Fruit fly (Drosophila melanogaster) whole organism, embryonic: Measurements from ENCODE around the gene CG14234.

Experiments
- Asciz ChIP-seq: fragments of 200-800 bp; sonication (Bioruptor generic); optimal IDR thresholded peaks from 2 replicates; lab custom pipeline; 2017; ENCODE audit warnings: missing biosample characterization, mild to moderate bottlenecking, missing genetic modification characterization, missing genetic modification reagents
- B-H2 ChIP-seq: fragments of 200-800 bp; sonication (Bioruptor generic); optimal IDR thresholded peaks from 2 replicates; lab custom pipeline; 2018; ENCODE audit warnings: missing biosample characterization, mild to moderate bottlenecking, missing genetic modification characterization
- CG11560 ChIP-seq: fragments of 200-800 bp; sonication (Bioruptor generic); IDR thresholded peaks from 3 replicates; pipeline ENCODE4 v1.3.6; 2022; ENCODE audit warnings: missing biosample characterization, missing genetic modification characterization
- CG1233 ChIP-seq: fragments of 200-800 bp; sonication (Bioruptor generic); optimal IDR thresholded peaks from 4 replicates; lab custom pipeline; 2018; ENCODE audit warnings: missing biosample characterization, mild to moderate bottlenecking, missing genetic modification characterization
- CG13287 ChIP-seq: fragments of 200-800 bp; sonication (Bioruptor generic); IDR thresholded peaks from 2 replicates; pipeline ENCODE4 v1.3.6; 2022; ENCODE audit warnings: missing biosample characterization, missing genetic modification characterization; ENCODE audit not compliant: partially characterized antibody
- CG13424 ChIP-seq: fragments of 200-800 bp; sonication (Bioruptor generic); optimal IDR thresholded peaks from 2 replicates; lab custom pipeline; 2019; ENCODE audit warnings: missing biosample characterization, mild to moderate bottlenecking, missing genetic modification characterization, moderate library complexity
- CG14014 ChIP-seq: fragments of 200-800 bp; sonication (Bioruptor generic); IDR thresholded peaks from 2 replicates; pipeline ENCODE4 v1.3.6; 2022; ENCODE audit warnings: missing biosample characterization, missing genetic modification characterization
- CG15479 ChIP-seq: fragments of 200-800 bp; sonication (Bioruptor generic); optimal IDR thresholded peaks from 3 replicates; lab custom pipeline; 2019; ENCODE audit warnings: missing biosample characterization, mild to moderate bottlenecking, missing genetic modification characterization, moderate library complexity
- CG1832 ChIP-seq: fragments of 200-800 bp; sonication (Bioruptor generic); optimal IDR thresholded peaks from 2 replicates; lab custom pipeline; 2017; ENCODE audit warnings: missing biosample characterization, mild to moderate bottlenecking, missing genetic modification characterization, inconsistent platforms
- CG18619 ChIP-seq: fragments of 200-800 bp; sonication (Bioruptor generic); optimal IDR thresholded peaks from 3 replicates; lab custom pipeline; 2017; ENCODE audit warnings: missing biosample characterization, mild to moderate bottlenecking, missing genetic modification characterization
- CG30431 ChIP-seq: fragments of 200-800 bp; sonication (Bioruptor generic); optimal IDR thresholded peaks from 2 replicates; lab custom pipeline; 2017; ENCODE audit warnings: missing biosample characterization, missing genetic modification characterization
- CG34422 ChIP-seq: fragments of 200-800 bp; sonication (Bioruptor generic); IDR thresholded peaks from 3 replicates; pipeline ENCODE4 v1.3.6; 2022; ENCODE audit warnings: missing biosample characterization, missing genetic modification characterization
- CG42726 ChIP-seq: fragments of 200-800 bp; sonication (Bioruptor generic); IDR thresholded peaks from 2 replicates; pipeline ENCODE4 v1.3.6; 2022; ENCODE audit warnings: missing biosample characterization, missing genetic modification characterization; ENCODE audit not compliant: partially characterized antibody
- CG43689 ChIP-seq: fragments of 200-800 bp; sonication (Bioruptor generic); IDR thresholded peaks from 2 replicates; pipeline ENCODE4 v1.3.6; 2022; ENCODE audit warnings: missing biosample characterization, missing genetic modification characterization
- CG4404 ChIP-seq: fragments of 200-800 bp; sonication (Bioruptor generic); IDR thresholded peaks from 2 replicates; pipeline ENCODE4 v1.3.6; 2022; ENCODE audit warnings: missing biosample characterization, missing genetic modification characterization
- CG4424 ChIP-seq: fragments of 200-800 bp; sonication (Bioruptor generic); optimal IDR thresholded peaks from 3 replicates; lab custom pipeline; 2016; ENCODE audit warnings: missing biosample characterization, missing genetic modification characterization
- CG6272 ChIP-seq: fragments of 200-800 bp; sonication (Bioruptor generic); IDR thresholded peaks from 2 replicates; pipeline ENCODE4 v1.3.6; 2022; ENCODE audit warnings: missing biosample characterization, missing genetic modification characterization
- CG6765 ChIP-seq: fragments of 200-800 bp; sonication (Bioruptor generic); optimal IDR thresholded peaks from 3 replicates; lab custom pipeline; 2017; ENCODE audit warnings: missing biosample characterization, mild to moderate bottlenecking, missing genetic modification characterization
- CG7357 ChIP-seq: fragments of 200-800 bp; sonication (Bioruptor generic); IDR thresholded peaks from 3 replicates; pipeline ENCODE4 v1.3.6; 2022; ENCODE audit warnings: missing biosample characterization, missing genetic modification characterization
- CG7745 ChIP-seq: fragments of 200-800 bp; sonication (Bioruptor generic); optimal IDR thresholded peaks from 2 replicates; lab custom pipeline; 2018; ENCODE audit warnings: missing biosample characterization, mild to moderate bottlenecking, missing genetic modification characterization, moderate library complexity
- CG8281 ChIP-seq: fragments of 200-800 bp; sonication (Bioruptor generic); optimal IDR thresholded peaks from 2 replicates; lab custom pipeline; 2018; ENCODE audit warnings: missing biosample characterization, mild to moderate bottlenecking, missing genetic modification characterization, moderate library complexity
- CG8765 ChIP-seq: fragments of 200-800 bp; sonication (Bioruptor generic); IDR thresholded peaks from 2 replicates; pipeline ENCODE4 v1.3.6; 2022; ENCODE audit warnings: missing biosample characterization, missing genetic modification characterization
- CG8944 ChIP-seq: fragments of 200-800 bp; sonication (Bioruptor generic); optimal IDR thresholded peaks from 3 replicates; lab custom pipeline; 2016; ENCODE audit warnings: missing biosample characterization, missing genetic modification characterization
- CG9797 ChIP-seq: fragments of 200-800 bp; sonication (Bioruptor generic); optimal IDR thresholded peaks from 3 replicates; lab custom pipeline; 2018; ENCODE audit warnings: missing biosample characterization, mild to moderate bottlenecking, missing genetic modification characterization
- Dip2 ChIP-seq: fragments of 200-800 bp; sonication (Bioruptor generic); IDR thresholded peaks from 2 replicates; pipeline ENCODE4 v1.3.6; 2022; ENCODE audit warnings: missing biosample characterization, missing genetic modification characterization
- Eip74EF ChIP-seq, 2 experiments: fragments of 200-800 bp in 1 of 2; fragments of >200 bp in 1 of 2; sonication (Bioruptor generic) in 1 of 2; optimal IDR thresholded peaks; 2 replicates each; lab custom pipeline; 2017 to 2019; ENCODE audit warnings: missing biosample characterization in 2 of 2, missing genetic modification characterization in 2 of 2, mild to moderate bottlenecking in 1 of 2, moderate library complexity in 1 of 2
- NC2β ChIP-seq: fragments of 200-800 bp; sonication (Bioruptor generic); optimal IDR thresholded peaks from 2 replicates; lab custom pipeline; 2016; ENCODE audit warnings: missing biosample characterization, missing genetic modification characterization
- Ravus ChIP-seq: fragments of 200-800 bp; sonication (Bioruptor generic); IDR thresholded peaks from 2 replicates; pipeline ENCODE4 v1.3.6; 2022; ENCODE audit warnings: missing biosample characterization, missing genetic modification characterization
- Sry-β ChIP-seq: fragments of 200-800 bp; sonication (Bioruptor generic); optimal IDR thresholded peaks from 2 replicates; lab custom pipeline; 2018; ENCODE audit warnings: missing biosample characterization, mild to moderate bottlenecking, missing genetic modification characterization, moderate library complexity
- Sry-δ ChIP-seq: fragments of 200-800 bp; sonication (Bioruptor generic); optimal IDR thresholded peaks from 2 replicates; lab custom pipeline; 2016; ENCODE audit warnings: missing biosample characterization, missing genetic modification characterization
- Stat92E ChIP-seq, 3 experiments: fragments of >200 bp in 2 of 3; fragments of 200-800 bp in 1 of 3; sonication (Bioruptor generic) in 1 of 3; optimal IDR thresholded peaks; 2 replicates each; lab custom pipeline; 2017 to 2019; ENCODE audit warnings: missing biosample characterization in 3 of 3, missing genetic modification characterization in 3 of 3, mild to moderate bottlenecking in 1 of 3, moderate library complexity in 1 of 3
- Trl ChIP-seq, 3 experiments: fragments of >200 bp in 2 of 3; fragments of 200-800 bp in 1 of 3; sonication (Bioruptor generic) in 1 of 3; optimal IDR thresholded peaks; 2 replicates in 1 of 3; 3 replicates in 2 of 3; lab custom pipeline; 2016 to 2017; ENCODE audit warnings: missing biosample characterization in 1 of 3, missing genetic modification characterization in 1 of 3
- abd-A ChIP-seq: fragments of 200-800 bp; sonication (Bioruptor generic); optimal IDR thresholded peaks from 3 replicates; lab custom pipeline; 2019; ENCODE audit warnings: missing biosample characterization, mild to moderate bottlenecking, missing genetic modification characterization, moderate library complexity
- ash1 ChIP-seq: fragments of 200-800 bp; sonication (Bioruptor generic); optimal IDR thresholded peaks from 2 replicates; lab custom pipeline; 2018; ENCODE audit warnings: missing biosample characterization, mild to moderate bottlenecking, missing genetic modification characterization
- bab2 ChIP-seq: fragments of 200-800 bp; sonication (Bioruptor generic); optimal IDR thresholded peaks from 2 replicates; lab custom pipeline; 2016; ENCODE audit warnings: missing biosample characterization, missing genetic modification characterization
- dan ChIP-seq: fragments of 200-800 bp; sonication (Bioruptor generic); IDR thresholded peaks from 2 replicates; pipeline ENCODE4 v1.3.6; 2022; ENCODE audit warnings: missing biosample characterization, missing genetic modification characterization
- dm ChIP-seq: fragments of 200-800 bp; sonication (Bioruptor generic); optimal IDR thresholded peaks from 3 replicates; lab custom pipeline; 2016; ENCODE audit warnings: missing biosample characterization, missing genetic modification characterization
- ewg ChIP-seq: fragments of 200-800 bp; sonication (Bioruptor generic); optimal IDR thresholded peaks from 3 replicates; lab custom pipeline; 2017; ENCODE audit warnings: mild to moderate bottlenecking, missing biosample characterization, missing genetic modification reagents, missing genetic modification characterization
- fd64A ChIP-seq: fragments of 200-800 bp; sonication (Bioruptor generic); optimal IDR thresholded peaks from 3 replicates; lab custom pipeline; 2018; ENCODE audit warnings: missing biosample characterization, mild to moderate bottlenecking, missing genetic modification characterization
- hth ChIP-seq: fragments of >200 bp; optimal IDR thresholded peaks from 2 replicates; lab custom pipeline; 2017; ENCODE audit warnings: inconsistent platforms
- mld ChIP-seq: fragments of 200-800 bp; sonication (Bioruptor generic); IDR thresholded peaks from 3 replicates; pipeline ENCODE4 v1.3.6; 2022; ENCODE audit warnings: missing biosample characterization, missing genetic modification characterization; ENCODE audit not compliant: partially characterized antibody
- nom ChIP-seq: fragments of 200-800 bp; sonication (Bioruptor generic); optimal IDR thresholded peaks from 2 replicates; lab custom pipeline; 2017; ENCODE audit warnings: missing biosample characterization, missing genetic modification characterization, mild to moderate bottlenecking, moderate library complexity, missing genetic modification reagents
- psq ChIP-seq: fragments of 200-800 bp; sonication (Bioruptor generic); optimal IDR thresholded peaks from 2 replicates; lab custom pipeline; 2017; ENCODE audit warnings: missing biosample characterization, missing genetic modification characterization
- ranshi ChIP-seq: fragments of 200-800 bp; sonication (Bioruptor generic); IDR thresholded peaks from 2 replicates; pipeline ENCODE4 v1.3.6; 2022; ENCODE audit warnings: missing biosample characterization, missing genetic modification characterization
- schlank ChIP-seq: fragments of 200-800 bp; sonication (Bioruptor generic); optimal IDR thresholded peaks from 2 replicates; lab custom pipeline; 2018; ENCODE audit warnings: missing biosample characterization, mild to moderate bottlenecking, missing genetic modification characterization
- sd ChIP-seq: fragments of 200-800 bp; sonication (Bioruptor generic); optimal IDR thresholded peaks from 3 replicates; lab custom pipeline; 2018; ENCODE audit warnings: missing biosample characterization, mild to moderate bottlenecking, missing genetic modification characterization, moderate library complexity
- sqz ChIP-seq: fragments of 200-800 bp; sonication (Bioruptor generic); optimal IDR thresholded peaks from 3 replicates; lab custom pipeline; 2018; ENCODE audit warnings: missing biosample characterization, mild to moderate bottlenecking, missing genetic modification characterization
- tx ChIP-seq: fragments of 200-800 bp; sonication (Bioruptor generic); optimal IDR thresholded peaks from 2 replicates; lab custom pipeline; 2016; ENCODE audit warnings: missing biosample characterization, missing genetic modification characterization
- vfl ChIP-seq: fragments of 200-800 bp; sonication (Bioruptor generic); optimal IDR thresholded peaks from 2 replicates; lab custom pipeline; 2016; ENCODE audit warnings: missing biosample characterization, missing genetic modification characterization

The CG14234 gene

DNA sequence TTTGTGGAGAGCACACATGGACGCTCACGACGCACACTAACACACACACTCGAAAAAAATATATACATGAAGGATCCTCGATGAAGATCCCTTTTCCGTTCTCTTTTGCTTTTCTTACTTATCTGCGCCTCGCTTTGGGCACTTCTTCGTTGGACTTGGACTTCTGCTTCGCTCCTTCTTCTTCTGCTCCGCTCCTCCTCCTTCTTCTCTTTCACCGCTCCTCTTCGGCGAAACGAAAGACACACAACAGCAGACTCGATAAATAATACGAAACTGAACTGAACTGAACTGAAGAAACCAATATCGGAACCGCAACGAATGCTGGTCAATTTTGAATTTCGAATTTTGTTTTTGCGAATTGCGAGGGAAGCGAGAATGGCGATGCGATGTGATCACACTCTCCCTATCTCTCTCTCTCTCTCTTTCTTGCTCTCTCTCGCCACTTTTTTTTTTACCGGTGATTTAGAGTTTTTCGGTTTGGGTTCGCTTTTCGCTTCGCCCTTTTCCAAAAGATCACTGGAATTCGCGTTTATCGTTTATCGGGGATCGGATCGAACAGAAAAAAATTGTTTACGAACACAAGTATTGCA is 47.5 kb downstream of the CG14234 start (continued):
- TF ChIP-seq B-H2 (no peak), CG42726 (no peak), Ravus (GFP tag; lab: Robert Waterston, UW) (no peak), CG1832 (peak; percentile 25), sd (no peak), Eip74EF (GFP tag; optimal IDR thresholded peaks at IDR 0.05; lab: Kevin White, UChicago) (no peak), ewg (GFP tag; lab: Kevin White, UChicago) (no peak), sqz (GFP tag; lab: Kevin White, UChicago) (peak; percentile 44), Trl (optimal IDR thresholded peaks at IDR 0.05; lab: Kevin White, UChicago) (peak in 1 of 2 experiments; percentile 17), Trl (GFP tag; optimal IDR thresholded peaks at IDR 0.05; lab: Kevin White, UChicago) (no peak), mld (GFP tag; lab: Robert Waterston, UW) (no peak), CG6272 (GFP tag; lab: Robert Waterston, UW) (no peak), CG6765 (GFP tag; lab: Kevin White, UChicago) (no peak), schlank (tag; lab: Kevin White, UChicago) (no peak), CG13424 (tag; lab: Kevin White, UChicago) (no peak), CG15479 (GFP tag; lab: Kevin White, UChicago) (peak; percentile 50), hth (lab: Kevin White, UChicago) (no peak), Dip2 (GFP tag; lab: Robert Waterston, UW) (no peak)

DNA sequence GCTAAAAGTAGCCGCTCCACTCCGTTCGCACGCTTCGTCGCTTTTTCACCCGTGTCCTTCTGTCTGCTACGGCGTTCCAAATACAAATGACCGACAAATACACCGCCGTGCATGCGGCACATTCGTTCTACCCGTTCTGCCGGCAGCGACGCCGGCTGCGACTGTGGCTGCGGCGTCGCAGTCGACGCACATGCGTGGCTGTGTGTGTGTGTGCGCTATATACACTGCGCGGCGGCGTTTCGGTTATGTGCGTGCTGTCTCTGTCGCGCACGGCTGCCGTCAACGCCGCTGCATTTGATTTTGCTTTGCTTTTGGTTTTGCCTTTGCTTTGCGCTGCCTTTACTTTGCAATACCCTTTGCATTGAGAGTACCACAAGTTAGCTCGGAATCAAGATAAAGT is 48.1 kb downstream of the CG14234 start, which contains the start of gene zld:
TSS of gene zld (minus strand) at position 92 of the 400 bp plus-strand sequence.
- TF ChIP-seq CG13287 (GFP tag; lab: Robert Waterston, UW) (no peak), CG7745 (no peak), abd-A (tag; lab: Kevin White, UChicago) (no peak), CG43689 (GFP tag; lab: Robert Waterston, UW) (no peak), nom (GFP tag; lab: Kevin White, UChicago) (no peak), vfl (GFP tag; lab: Kevin White, UChicago) (peak; percentile 22), psq (no peak), CG4424 (GFP tag; lab: Kevin White, UChicago) (no peak), CG4404 (GFP tag; lab: Robert Waterston, UW) (no peak), fd64A (no peak), Asciz (GFP tag; lab: Kevin White, UChicago) (no peak), CG1233 (GFP tag; lab: Kevin White, UChicago) (no peak), Stat92E (GFP tag; optimal IDR thresholded peaks at IDR 0.05; lab: Kevin White, UChicago) (peak in 1 of 3 experiments; percentile 42), CG18619 (GFP tag; lab: Kevin White, UChicago) (no peak), CG8944 (GFP tag; lab: Kevin White, UChicago) (no peak), Sry-δ (GFP tag; lab: Kevin White, UChicago) (no peak), Sry-β (GFP tag; lab: Kevin White, UChicago) (no peak), CG8765 (GFP tag; lab: Robert Waterston, UW) (no peak), CG30431 (GFP tag; lab: Kevin White, UChicago) (no peak), tx (GFP tag; lab: Kevin White, UChicago) (no peak), dm (GFP tag; lab: Kevin White, UChicago) (no peak), CG7357 (GFP tag; lab: Robert Waterston, UW) (no peak), dan (GFP tag; lab: Robert Waterston, UW) (no peak), CG8281 (no peak), ash1 (GFP tag; lab: Kevin White, UChicago) (no peak), CG9797 (GFP tag; lab: Kevin White, UChicago) (no peak), bab2 (GFP tag; lab: Kevin White, UChicago) (no peak), CG6272 (GFP tag; lab: Robert Waterston, UW) (no peak), schlank (tag; lab: Kevin White, UChicago) (no peak), ranshi (GFP tag; lab: Robert Waterston, UW) (no peak), Ravus (GFP tag; lab: Robert Waterston, UW) (no peak), NC2β (GFP tag; lab: Kevin White, UChicago) (no peak), CG34422 (GFP tag; lab: Robert Waterston, UW) (no peak), CG11560 (tag; lab: Robert Waterston, UW) (no peak), CG14014 (no peak)
